Fruit fly (Drosophila melanogaster) whole organism, embryonic: ENCODE data around the gene Cep290.

Experiments
- Ada2b ChIP-seq: fragments of 200-800 bp; sonication (Bioruptor generic); IDR thresholded peaks from 2 replicates; pipeline ENCODE4 v1.3.6; 2022; ENCODE audit warnings: missing biosample characterization, missing genetic modification characterization
- Adf1 ChIP-seq: fragments of 200-800 bp; sonication (Bioruptor generic); IDR thresholded peaks from 2 replicates; pipeline ENCODE4 v1.3.6; 2022; ENCODE audit warnings: missing biosample characterization, missing genetic modification characterization
- Aef1 ChIP-seq: fragments of 200-800 bp; sonication (Bioruptor generic); IDR thresholded peaks from 3 replicates; pipeline ENCODE4 v1.3.6; 2022; ENCODE audit warnings: missing biosample characterization, missing genetic modification characterization
- Bgb ChIP-seq: fragments of 200-800 bp; sonication (Bioruptor generic); IDR thresholded peaks from 2 replicates; pipeline ENCODE4 v1.3.6; 2022; ENCODE audit warnings: missing biosample characterization, missing genetic modification characterization; ENCODE audit not compliant: partially characterized antibody
- CG10147 ChIP-seq: fragments of 200-800 bp; sonication (Bioruptor generic); optimal IDR thresholded peaks from 2 replicates; lab custom pipeline; 2019; ENCODE audit warnings: missing biosample characterization, mild to moderate bottlenecking, missing genetic modification characterization, moderate library complexity
- CG11093 ChIP-seq: fragments of 200-800 bp; sonication (Bioruptor generic); IDR thresholded peaks from 3 replicates; pipeline ENCODE4 v1.3.6; 2022; ENCODE audit warnings: missing biosample characterization, missing genetic modification characterization
- CG11247 ChIP-seq: fragments of 200-800 bp; sonication (Bioruptor generic); IDR thresholded peaks from 2 replicates; pipeline ENCODE4 v1.3.6; 2022; ENCODE audit warnings: missing biosample characterization, missing genetic modification characterization
- CG12155 ChIP-seq: fragments of 200-800 bp; sonication (Bioruptor generic); optimal IDR thresholded peaks from 3 replicates; lab custom pipeline; 2016; ENCODE audit warnings: missing biosample characterization, missing genetic modification characterization
- CG12942 ChIP-seq: fragments of 200-800 bp; sonication (Bioruptor generic); optimal IDR thresholded peaks from 3 replicates; lab custom pipeline; 2016; ENCODE audit warnings: missing biosample characterization, missing genetic modification characterization
- CG13123 ChIP-seq: fragments of 200-800 bp; sonication (Bioruptor generic); optimal IDR thresholded peaks from 2 replicates; lab custom pipeline; 2016; ENCODE audit warnings: missing biosample characterization, missing genetic modification characterization
- CG13424 ChIP-seq: fragments of 200-800 bp; sonication (Bioruptor generic); optimal IDR thresholded peaks from 2 replicates; lab custom pipeline; 2019; ENCODE audit warnings: missing biosample characterization, mild to moderate bottlenecking, missing genetic modification characterization, moderate library complexity
- CG1603 ChIP-seq: fragments of 200-800 bp; sonication (Bioruptor generic); optimal IDR thresholded peaks from 2 replicates; lab custom pipeline; 2019; ENCODE audit warnings: missing biosample characterization, mild to moderate bottlenecking, missing genetic modification characterization, moderate library complexity
- CG17802 ChIP-seq: fragments of 200-800 bp; sonication (Bioruptor generic); optimal IDR thresholded peaks from 2 replicates; lab custom pipeline; 2018; ENCODE audit warnings: missing biosample characterization, mild to moderate bottlenecking, missing genetic modification characterization, moderate library complexity
- CG2129 ChIP-seq: fragments of 200-800 bp; sonication (Bioruptor generic); IDR thresholded peaks from 2 replicates; pipeline ENCODE4 v1.3.6; 2022; ENCODE audit warnings: missing biosample characterization, missing genetic modification characterization; ENCODE audit not compliant: partially characterized antibody
- CG2712 ChIP-seq: fragments of 200-800 bp; optimal IDR thresholded peaks from 3 replicates; lab custom pipeline; 2019; ENCODE audit warnings: missing biosample characterization, mild to moderate bottlenecking, missing genetic modification characterization, moderate library complexity
- CG4617 ChIP-seq: fragments of 200-800 bp; sonication (Bioruptor generic); optimal IDR thresholded peaks from 3 replicates; lab custom pipeline; 2016; ENCODE audit warnings: missing biosample characterization, missing genetic modification characterization, borderline replicate concordance
- CG5245 ChIP-seq: fragments of 200-800 bp; sonication (Bioruptor generic); optimal IDR thresholded peaks from 3 replicates; lab custom pipeline; 2016; ENCODE audit warnings: missing biosample characterization, missing genetic modification characterization
- CG6765 ChIP-seq: fragments of 200-800 bp; sonication (Bioruptor generic); optimal IDR thresholded peaks from 3 replicates; lab custom pipeline; 2017; ENCODE audit warnings: missing biosample characterization, mild to moderate bottlenecking, missing genetic modification characterization
- CG7839 ChIP-seq: fragments of 200-800 bp; sonication (Bioruptor generic); optimal IDR thresholded peaks from 3 replicates; lab custom pipeline; 2018; ENCODE audit warnings: missing biosample characterization, mild to moderate bottlenecking, missing genetic modification characterization, moderate library complexity
- CG8281 ChIP-seq: fragments of 200-800 bp; sonication (Bioruptor generic); optimal IDR thresholded peaks from 2 replicates; lab custom pipeline; 2018; ENCODE audit warnings: missing biosample characterization, mild to moderate bottlenecking, missing genetic modification characterization, moderate library complexity
- CG8478 ChIP-seq: fragments of >200 bp; optimal IDR thresholded peaks from 2 replicates; lab custom pipeline; 2018
- CoRest ChIP-seq: fragments of 200-800 bp; sonication (Bioruptor generic); optimal IDR thresholded peaks from 3 replicates; lab custom pipeline; 2018; ENCODE audit warnings: missing biosample characterization, mild to moderate bottlenecking, missing genetic modification characterization, moderate library complexity
- Dref ChIP-seq: fragments of 200-800 bp; sonication (Bioruptor generic); IDR thresholded peaks from 2 replicates; pipeline ENCODE4 v1.3.6; 2022; ENCODE audit warnings: missing biosample characterization, missing genetic modification characterization
- E2f2 ChIP-seq: fragments of 200-800 bp; sonication (Bioruptor generic); IDR thresholded peaks from 2 replicates; pipeline ENCODE4 v1.3.6; 2022; ENCODE audit warnings: missing biosample characterization, missing genetic modification characterization
- Ets97D ChIP-seq: fragments of 200-800 bp; sonication (Bioruptor generic); optimal IDR thresholded peaks from 3 replicates; lab custom pipeline; 2016; ENCODE audit warnings: missing biosample characterization, missing genetic modification characterization
- Kr ChIP-seq: fragments of 200-800 bp; sonication (Bioruptor generic); optimal IDR thresholded peaks from 2 replicates; lab custom pipeline; 2017; ENCODE audit warnings: missing biosample characterization, mild to moderate bottlenecking, missing genetic modification characterization
- Mad ChIP-seq: fragments of 200-800 bp; sonication (Bioruptor generic); optimal IDR thresholded peaks from 2 replicates; lab custom pipeline; 2016; ENCODE audit warnings: missing biosample characterization, missing genetic modification characterization
- Mrtf ChIP-seq: fragments of 200-800 bp; sonication (Bioruptor generic); IDR thresholded peaks from 3 replicates; pipeline ENCODE4 v1.3.6; 2022; ENCODE audit warnings: missing biosample characterization, missing genetic modification characterization
- Opbp ChIP-seq: fragments of 200-800 bp; sonication (Bioruptor generic); IDR thresholded peaks from 3 replicates; pipeline ENCODE4 v1.3.6; 2022; ENCODE audit warnings: missing biosample characterization, missing genetic modification characterization; ENCODE audit not compliant: partially characterized antibody
- Sry-δ ChIP-seq: fragments of 200-800 bp; sonication (Bioruptor generic); optimal IDR thresholded peaks from 2 replicates; lab custom pipeline; 2016; ENCODE audit warnings: missing biosample characterization, missing genetic modification characterization
- Xbp1 ChIP-seq: fragments of 200-800 bp; sonication (Bioruptor generic); optimal IDR thresholded peaks from 3 replicates; lab custom pipeline; 2016; ENCODE audit warnings: missing biosample characterization, mild to moderate bottlenecking, missing genetic modification characterization
- al ChIP-seq: fragments of 200-800 bp; sonication (Bioruptor generic); IDR thresholded peaks from 2 replicates; pipeline ENCODE4 v1.3.6; 2022; ENCODE audit warnings: missing biosample characterization, missing genetic modification characterization
- bcd ChIP-seq: fragments of 200-800 bp; sonication (Bioruptor generic); optimal IDR thresholded peaks from 2 replicates; lab custom pipeline; 2017; ENCODE audit warnings: missing biosample characterization, mild to moderate bottlenecking, missing genetic modification characterization
- chm ChIP-seq: fragments of 200-800 bp; sonication (Bioruptor generic); IDR thresholded peaks from 2 replicates; pipeline ENCODE4 v1.3.6; 2022; ENCODE audit warnings: missing biosample characterization, missing genetic modification characterization
- chn ChIP-seq: fragments of 200-800 bp; sonication (Bioruptor generic); optimal IDR thresholded peaks from 2 replicates; lab custom pipeline; 2016; ENCODE audit warnings: missing biosample characterization, missing genetic modification characterization
- croc ChIP-seq: fragments of 200-800 bp; sonication (Bioruptor generic); conservative IDR thresholded peaks from 3 replicates; pipeline ENCODE4 v1.3.6; 2022; ENCODE audit warnings: missing biosample characterization, missing genetic modification characterization
- crp ChIP-seq, 2 experiments: fragments of 200-800 bp; sonication (Bioruptor generic); optimal IDR thresholded peaks; 2 replicates in 1 of 2; 3 replicates in 1 of 2; lab custom pipeline; 2017; ENCODE audit warnings: missing biosample characterization in 2 of 2, missing genetic modification characterization in 2 of 2, mild to moderate bottlenecking in 1 of 2, moderate library complexity in 1 of 2
- cwo ChIP-seq: fragments of 200-800 bp; sonication (Bioruptor generic); optimal IDR thresholded peaks from 3 replicates; lab custom pipeline; 2017; ENCODE audit warnings: missing biosample characterization, missing genetic modification characterization, mild to moderate bottlenecking, moderate library complexity, missing genetic modification reagents
- ftz-f1 ChIP-seq: fragments of 200-800 bp; sonication (Bioruptor generic); optimal IDR thresholded peaks from 2 replicates; lab custom pipeline; 2016; ENCODE audit warnings: missing biosample characterization, missing genetic modification characterization
- gcm2 ChIP-seq: fragments of 200-800 bp; sonication (Bioruptor generic); optimal IDR thresholded peaks from 2 replicates; lab custom pipeline; 2016; ENCODE audit warnings: missing biosample characterization, missing genetic modification characterization
- gsb ChIP-seq: fragments of 200-800 bp; sonication (Bioruptor generic); IDR thresholded peaks from 2 replicates; pipeline ENCODE4 v1.3.6; 2022; ENCODE audit warnings: missing biosample characterization, missing genetic modification characterization
- odd ChIP-seq: fragments of 200-800 bp; sonication (Bioruptor generic); optimal IDR thresholded peaks from 2 replicates; lab custom pipeline; 2017; ENCODE audit warnings: missing biosample characterization, mild to moderate bottlenecking, missing genetic modification characterization
- org-1 ChIP-seq: fragments of 200-800 bp; sonication (Bioruptor generic); optimal IDR thresholded peaks from 2 replicates; lab custom pipeline; 2017; ENCODE audit warnings: missing biosample characterization, missing genetic modification characterization
- pan ChIP-seq, 4 experiments: fragments of >200 bp in 3 of 4; fragments of 200-800 bp in 1 of 4; sonication (Bioruptor generic) in 1 of 4; optimal IDR thresholded peaks in 3 of 4; IDR thresholded peaks in 1 of 4; 2 replicates each; pipeline versions ENCODE4 v1.3.6 to Lab custom; 2017 to 2022; ENCODE audit warnings: missing biosample characterization in 2 of 4, missing genetic modification characterization in 2 of 4, mixed read lengths in 1 of 4
- repo ChIP-seq: fragments of 200-800 bp; sonication (Bioruptor generic); optimal IDR thresholded peaks from 2 replicates; lab custom pipeline; 2016; ENCODE audit warnings: missing biosample characterization, missing genetic modification characterization
- sc ChIP-seq, 3 experiments: fragments of >200 bp in 2 of 3; fragments of 200-800 bp in 1 of 3; sonication (Bioruptor generic) in 1 of 3; optimal IDR thresholded peaks; 2 replicates in 2 of 3; 3 replicates in 1 of 3; lab custom pipeline; 2017; ENCODE audit warnings: mild to moderate bottlenecking in 1 of 3, missing biosample characterization in 1 of 3, missing genetic modification characterization in 1 of 3, missing genetic modification reagents in 1 of 3
- sim ChIP-seq: fragments of 200-800 bp; sonication (Bioruptor generic); IDR thresholded peaks from 2 replicates; pipeline ENCODE4 v1.3.6; 2022; ENCODE audit warnings: missing biosample characterization, missing genetic modification characterization
- trem ChIP-seq: fragments of 200-800 bp; optimal IDR thresholded peaks from 3 replicates; lab custom pipeline; 2019; ENCODE audit warnings: missing biosample characterization, mild to moderate bottlenecking, missing genetic modification characterization, moderate library complexity
- yki ChIP-seq: fragments of >200 bp; optimal IDR thresholded peaks from 3 replicates; lab custom pipeline; 2018

The Cep290 gene

dm6 chr3L:872389-872972, 28.8 kb downstream of the Cep290 start (continued):
- TF ChIP-seq CG5245 (GFP tag; lab: Kevin White, UChicago) (no peak), Adf1 (no peak), Ada2b (GFP tag; lab: Robert Waterston, UW) (0 out of 2 replicates have a peak, but pooled peaks have one; percentile 14), gsb (GFP tag; lab: Robert Waterston, UW) (no peak), CG2129 (GFP tag; lab: Robert Waterston, UW) (peak; percentile 64), CG11247 (GFP tag; lab: Robert Waterston, UW) (peak; percentile 29; the same call in 1 of the 2 replicates), yki (lab: Kevin White, UChicago) (no peak), CoRest (tag; lab: Kevin White, UChicago) (peak; percentile 44), Opbp (GFP tag; lab: Robert Waterston, UW) (no peak; the same call in 2 of the 3 replicates), CG13123 (no peak), repo (GFP tag; lab: Kevin White, UChicago) (peak; percentile 10), chm (GFP tag; lab: Robert Waterston, UW) (no peak), E2f2 (peak; percentile 47; the same call in 1 of the 2 replicates), Sry-δ (peak; percentile 96), al (peak; percentile 41; the same call in 1 of the 2 replicates), crp (GFP tag; optimal IDR thresholded peaks at IDR 0.05; lab: Kevin White, UChicago) (peak in 1 of 2 experiments; percentile 71), Aef1 (no peak), org-1 (no peak), trem (tag; lab: Kevin White, UChicago) (peak; percentile 7), Mad (GFP tag; lab: Kevin White, UChicago) (peak; percentile 39), odd (no peak), Kr (GFP tag; lab: Kevin White, UChicago) (no peak), CG11093 (GFP tag; lab: Robert Waterston, UW) (0 out of 3 replicates have a peak, but pooled peaks have one; percentile 15), CG13424 (peak; percentile 44), CG17802 (tag; lab: Kevin White, UChicago) (no peak), CG8478 (lab: Kevin White, UChicago) (peak; percentile 85), Mrtf (GFP tag; lab: Robert Waterston, UW) (no peak), CG12155 (GFP tag; lab: Kevin White, UChicago) (peak; percentile 41), Bgb (GFP tag; lab: Robert Waterston, UW) (peak; percentile 71), CG1603 (peak; percentile 35), cwo (GFP tag; lab: Kevin White, UChicago) (no peak), ftz-f1 (GFP tag; lab: Kevin White, UChicago) (no peak), sim (GFP tag; lab: Robert Waterston, UW) (no peak), CG4617 (GFP tag; lab: Kevin White, UChicago) (peak; percentile 56), Dref (GFP tag; lab: Robert Waterston, UW) (peak; percentile 36; the same call in 1 of the 2 replicates), pan (optimal IDR thresholded peaks at IDR 0.05; lab: Kevin White, UChicago) (no peak), pan (GFP tag; optimal IDR thresholded peaks at IDR 0.05 in 1 of 2, IDR thresholded peaks at IDR 0.05 in 1 of 2) (peak in 1 of 2 experiments; percentile 46), CG10147 (GFP tag; lab: Kevin White, UChicago) (peak; percentile 29), Xbp1 (GFP tag; lab: Kevin White, UChicago) (peak; percentile 47), croc (GFP tag; lab: Robert Waterston, UW) (no peak), CG2712 (peak; percentile 42), CG6765 (GFP tag; lab: Kevin White, UChicago) (no peak), CG12942 (peak; percentile 11), chn (GFP tag; lab: Kevin White, UChicago) (peak; percentile 14), sc (optimal IDR thresholded peaks at IDR 0.05; lab: Kevin White, UChicago) (no peak), sc (GFP tag; optimal IDR thresholded peaks at IDR 0.05; lab: Kevin White, UChicago) (no peak), CG8281 (tag; lab: Kevin White, UChicago) (no peak), gcm2 (no peak), CG7839 (peak; percentile 9), bcd (GFP tag; lab: Kevin White, UChicago) (peak; percentile 24), Ets97D (GFP tag; lab: Kevin White, UChicago) (peak; percentile 32)
